Worm (Caenorhabditis elegans) whole organism, young adult: ENCODE measurements around the gene R04B5.7.
A peak's percentile ranks its signal among the peaks of the same experiment; 100 is the strongest.

Experiments
- D2030.7 ChIP-seq: fragments of 200-800 bp; sonication (Bioruptor generic); IDR thresholded peaks from 2 replicates; pipeline ENCODE4 v1.3.6; 2022; ENCODE audit warnings: missing genetic modification reagents, missing genetic modification characterization, missing compliant biosample characterization
- F33H1.4 ChIP-seq: fragments of 200-800 bp; sonication (Bioruptor generic); IDR thresholded peaks from 2 replicates; pipeline ENCODE4 v1.3.6; 2022; ENCODE audit warnings: missing genetic modification reagents, missing genetic modification characterization, missing compliant biosample characterization
- F39B2.1 ChIP-seq: fragments of 200-800 bp; sonication (Bioruptor generic); IDR thresholded peaks from 2 replicates; pipeline ENCODE4 v1.3.6; 2022; ENCODE audit warnings: missing genetic modification reagents, missing genetic modification characterization, missing compliant biosample characterization
- F57A8.1 ChIP-seq: fragments of 200-800 bp; sonication (Bioruptor generic); optimal IDR thresholded peaks from 2 replicates; lab custom pipeline; 2018; ENCODE audit warnings: mild to moderate bottlenecking, missing genetic modification characterization, moderate library complexity, missing compliant biosample characterization
- Y56A3A.18 ChIP-seq: fragments of 200-800 bp; sonication (Bioruptor generic); IDR thresholded peaks from 2 replicates; pipeline ENCODE4 v1.3.6; 2022; ENCODE audit warnings: missing genetic modification reagents, missing genetic modification characterization, missing compliant biosample characterization
- madf-8 ChIP-seq: fragments of 200-800 bp; sonication (Bioruptor generic); conservative IDR thresholded peaks from 2 replicates; pipeline ENCODE4 v1.3.6; 2022; ENCODE audit warnings: missing genetic modification reagents, missing genetic modification characterization, missing compliant biosample characterization
- nhr-179 ChIP-seq: sonication (generic microtip); optimal IDR thresholded peaks from 2 replicates; lab custom pipeline; 2016; ENCODE audit warnings: mild to moderate bottlenecking, missing genetic modification characterization, missing compliant biosample characterization

R04B5.7 gene

DNA sequence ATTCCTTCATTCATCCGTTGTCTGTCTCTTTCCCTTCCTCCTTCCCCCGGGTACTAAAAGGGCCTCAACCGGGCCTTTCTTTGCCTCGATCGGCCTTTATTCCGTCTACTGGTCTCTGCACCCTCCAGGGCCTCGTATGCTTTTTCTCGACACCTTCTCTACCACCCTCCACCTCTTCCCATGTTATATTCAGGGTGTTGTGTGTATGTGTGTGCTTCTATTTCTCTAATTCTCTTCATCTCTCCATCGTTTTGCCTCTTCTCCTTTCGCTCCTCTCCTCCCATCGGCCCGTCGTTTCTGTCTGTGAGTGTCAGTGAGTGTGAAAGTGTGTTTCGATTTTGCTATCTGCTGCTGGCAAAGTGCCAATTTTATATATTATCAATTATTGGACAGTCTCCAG, 50.5 kb downstream of the R04B5.7 start (continued):
- TF ChIP-seq F57A8.1 (GFP tag; lab: Kevin White, UChicago), result no peak
- no peak for TF ChIP-seq F39B2.1 (GFP tag; lab: Robert Waterston, UW)
- no peak for TF ChIP-seq madf-8
- no peak for TF ChIP-seq F33H1.4 (GFP tag; lab: Robert Waterston, UW)
- TF ChIP-seq D2030.7, result no peak
- peak; percentile 82 for TF ChIP-seq Y56A3A.18 (GFP tag; lab: Robert Waterston, UW)
- no peak for TF ChIP-seq nhr-179 (tag; lab: Kevin White, UChicago)
- TF ChIP-seq, all 124 proteins: peak for 34
